Worm (Caenorhabditis elegans) whole organism, L3 larva: ENCODE data around the gene C07A9.13.

Experiments
- ZK546.5 ChIP-seq: sonication (generic microtip); optimal IDR thresholded peaks from 2 replicates; lab custom pipeline; 2017; ENCODE audit warnings: missing biosample characterization, missing genetic modification characterization
- ama-1 ChIP-seq: fragments of 150-350 bp; optimal IDR thresholded peaks from 2 replicates; lab custom pipeline; 2018
- ceh-16 ChIP-seq: sonication (generic microtip); optimal IDR thresholded peaks from 2 replicates; lab custom pipeline; 2017; ENCODE audit warnings: missing biosample characterization, missing genetic modification characterization
- ceh-28 ChIP-seq: fragments of 150-350 bp; optimal IDR thresholded peaks from 2 replicates; lab custom pipeline; 2014; ENCODE audit warnings: missing biosample characterization, missing genetic modification reagents, missing genetic modification characterization
- ceh-82 ChIP-seq: fragments of 150-350 bp; optimal IDR thresholded peaks from 2 replicates; lab custom pipeline; 2014; ENCODE audit warnings: missing biosample characterization, missing genetic modification characterization
- ceh-9 ChIP-seq: sonication (generic microtip); optimal IDR thresholded peaks from 2 replicates; lab custom pipeline; 2018; ENCODE audit warnings: missing biosample characterization, missing genetic modification characterization
- daf-12 ChIP-seq: fragments of 150-350 bp; optimal IDR thresholded peaks from 2 replicates; lab custom pipeline; 2014; ENCODE audit warnings: missing biosample characterization, missing genetic modification reagents, missing genetic modification characterization
- egl-27 ChIP-seq: sonication (generic microtip); optimal IDR thresholded peaks from 4 replicates; lab custom pipeline; 2017; ENCODE audit warnings: missing biosample characterization, missing genetic modification reagents, missing genetic modification characterization
- egl-5 ChIP-seq: fragments of 150-350 bp; optimal IDR thresholded peaks from 2 replicates; lab custom pipeline; 2017; ENCODE audit warnings: missing biosample characterization, missing genetic modification reagents, missing genetic modification characterization, inconsistent platforms
- elt-2 ChIP-seq: sonication (generic microtip); optimal IDR thresholded peaks from 2 replicates; lab custom pipeline; 2016; ENCODE audit warnings: missing genetic modification reagents, mild to moderate bottlenecking, missing genetic modification characterization, missing compliant biosample characterization
- fkh-10 ChIP-seq: sonication (generic microtip); optimal IDR thresholded peaks from 2 replicates; lab custom pipeline; 2017; ENCODE audit warnings: missing biosample characterization, missing genetic modification reagents, missing genetic modification characterization
- fkh-2 ChIP-seq: fragments of 150-350 bp; optimal IDR thresholded peaks from 2 replicates; lab custom pipeline; 2014; ENCODE audit warnings: missing biosample characterization, missing genetic modification reagents, missing genetic modification characterization
- fos-1 ChIP-seq: fragments of 150-350 bp; optimal IDR thresholded peaks from 2 replicates; lab custom pipeline; 2014; ENCODE audit warnings: missing biosample characterization, missing genetic modification characterization
- hmg-11 ChIP-seq: sonication (generic microtip); optimal IDR thresholded peaks from 2 replicates; lab custom pipeline; 2016; ENCODE audit warnings: missing genetic modification characterization, missing compliant biosample characterization
- jun-1 ChIP-seq: fragments of 150-350 bp; optimal IDR thresholded peaks from 2 replicates; lab custom pipeline; 2014; ENCODE audit warnings: missing biosample characterization, missing genetic modification reagents, missing genetic modification characterization
- lin-15B ChIP-seq: fragments of 150-350 bp; optimal IDR thresholded peaks from 2 replicates; lab custom pipeline; 2014; ENCODE audit warnings: missing biosample characterization, missing genetic modification characterization
- lin-39 ChIP-seq: fragments of 150-350 bp; optimal IDR thresholded peaks from 2 replicates; lab custom pipeline; 2018; ENCODE audit warnings: missing biosample characterization, missing genetic modification reagents, missing genetic modification characterization
- mdl-1 ChIP-seq: fragments of 150-350 bp; optimal IDR thresholded peaks from 2 replicates; lab custom pipeline; 2014; ENCODE audit warnings: missing biosample characterization, missing genetic modification characterization
- nfya-1 ChIP-seq: sonication (generic microtip); optimal IDR thresholded peaks from 2 replicates; lab custom pipeline; 2017; ENCODE audit warnings: missing genetic modification characterization, mild to moderate bottlenecking, missing compliant biosample characterization, antibody characterized with exemption, moderate library complexity; ENCODE audit not compliant: insufficient read depth
- nhr-11 ChIP-seq: fragments of 150-350 bp; optimal IDR thresholded peaks from 2 replicates; lab custom pipeline; 2014; ENCODE audit warnings: missing biosample characterization, missing genetic modification characterization
- nhr-12 ChIP-seq: fragments of 150-350 bp; optimal IDR thresholded peaks from 2 replicates; lab custom pipeline; 2014; ENCODE audit warnings: missing biosample characterization, missing genetic modification characterization
- nhr-23 ChIP-seq: fragments of 150-350 bp; optimal IDR thresholded peaks from 2 replicates; lab custom pipeline; 2014; ENCODE audit warnings: missing biosample characterization, missing genetic modification reagents, missing genetic modification characterization
- nhr-67 ChIP-seq: fragments of 150-350 bp; optimal IDR thresholded peaks from 2 replicates; lab custom pipeline; 2014; ENCODE audit warnings: missing biosample characterization, missing genetic modification characterization
- nhr-77 ChIP-seq: fragments of 150-350 bp; optimal IDR thresholded peaks from 2 replicates; lab custom pipeline; 2014; ENCODE audit warnings: missing biosample characterization, missing genetic modification characterization
- pha-4 ChIP-seq: fragments of 150-350 bp; optimal IDR thresholded peaks from 2 replicates; lab custom pipeline; 2014; ENCODE audit warnings: missing biosample characterization, missing genetic modification reagents, missing genetic modification characterization
- pqm-1 ChIP-seq: fragments of 150-350 bp; optimal IDR thresholded peaks from 2 replicates; lab custom pipeline; 2017; ENCODE audit warnings: missing biosample characterization, missing genetic modification characterization, inconsistent platforms
- snpc-4 ChIP-seq: fragments of 150-350 bp; optimal IDR thresholded peaks from 2 replicates; lab custom pipeline; 2014; ENCODE audit warnings: missing biosample characterization, missing genetic modification characterization
- tbx-2 ChIP-seq: sonication (generic microtip); optimal IDR thresholded peaks from 2 replicates; lab custom pipeline; 2016; ENCODE audit warnings: mild to moderate bottlenecking, missing genetic modification characterization, missing compliant biosample characterization
- unc-39 ChIP-seq: sonication (generic microtip); optimal IDR thresholded peaks from 4 replicates; lab custom pipeline; 2017; ENCODE audit warnings: missing biosample characterization, missing genetic modification characterization
- unc-62 ChIP-seq: fragments of 150-350 bp; sonication (generic microtip); optimal IDR thresholded peaks from 4 replicates; lab custom pipeline; 2014; ENCODE audit warnings: missing biosample characterization, missing genetic modification reagents, missing genetic modification characterization
- zag-1 ChIP-seq: fragments of 150-350 bp; optimal IDR thresholded peaks from 2 replicates; lab custom pipeline; 2014; ENCODE audit warnings: missing biosample characterization, missing genetic modification characterization
- ztf-11 ChIP-seq: fragments of 150-350 bp; optimal IDR thresholded peaks from 2 replicates; lab custom pipeline; 2014; ENCODE audit warnings: missing biosample characterization, missing genetic modification characterization

The C07A9.13 gene

DNA sequence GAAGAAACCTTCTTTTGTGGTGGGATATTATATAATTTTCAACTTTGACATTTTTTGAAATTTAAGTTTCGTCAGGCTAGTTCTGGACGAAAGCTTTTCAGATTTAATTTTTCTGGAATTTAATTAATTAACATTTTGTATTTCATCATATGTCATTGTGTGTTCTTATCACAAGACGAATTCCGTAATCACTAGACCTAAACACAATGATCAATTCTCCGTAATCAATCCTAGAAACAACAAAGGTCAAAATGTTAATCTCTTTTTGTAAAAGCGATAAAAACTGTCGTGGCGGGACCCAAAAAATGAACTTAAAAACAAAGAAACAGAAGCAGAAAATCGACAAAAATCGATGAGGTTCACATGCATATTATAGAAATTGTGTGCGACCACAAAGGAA, 33.6 kb upstream of the C07A9.13 start:
- TF ChIP-seq pqm-1 (tag; lab: Kevin White, UChicago) (peak; percentile 28), ztf-11 (no peak), elt-2 (peak; percentile 80)

DNA sequence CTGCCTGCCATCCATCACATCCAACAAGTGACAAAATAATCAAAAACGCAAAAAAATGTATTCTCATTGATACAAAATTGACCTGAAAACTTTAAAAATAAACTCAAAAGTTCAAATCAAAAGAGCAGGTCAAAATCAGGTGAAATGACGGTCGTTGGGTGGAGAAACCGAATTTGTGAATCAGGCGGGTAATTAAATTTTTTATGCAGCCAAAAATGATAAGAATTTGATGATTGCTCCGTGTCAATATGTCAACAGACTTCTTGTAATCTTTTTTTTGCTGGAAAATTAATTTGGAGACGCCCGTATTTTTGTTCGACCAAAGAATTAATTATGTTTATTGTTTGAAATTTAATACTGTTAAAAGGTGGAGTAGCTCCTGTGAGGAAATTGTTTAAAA, 32.8 kb upstream of the C07A9.13 start, which contains the start of gene ncx-6:
ncx-6 (minus strand) TSS at position 88 of the 400 bp plus-strand sequence.
- TF ChIP-seq pqm-1 (tag; lab: Kevin White, UChicago): peak; percentile 0
- TF ChIP-seq ZK546.5 (tag; lab: Kevin White, UChicago): no peak
- TF ChIP-seq elt-2: peak; percentile 76
- TF ChIP-seq nhr-12: no peak
- no peak for TF ChIP-seq nhr-77 (tag; lab: Kevin White, UChicago)

ce11 chrIII:9713182-9713581, 32.1 kb upstream of the C07A9.13 start:
- TF ChIP-seq lin-39 (tag; lab: Kevin White, UChicago): no peak
- no peak for TF ChIP-seq ceh-16
- no peak for TF ChIP-seq fkh-10
- no peak for TF ChIP-seq mdl-1 (tag; lab: Kevin White, UChicago)
- TF ChIP-seq, all 47 proteins: peak for 0

- no peak for TF ChIP-seq fos-1 (tag; lab: Kevin White, UChicago)
- TF ChIP-seq egl-5 (tag; lab: Kevin White, UChicago): no peak
- no peak for TF ChIP-seq ceh-28 (tag; lab: Kevin White, UChicago)
- no peak for TF ChIP-seq unc-62 (GFP tag; lab: Kevin White, UChicago)
- TF ChIP-seq nhr-11 (tag; lab: Kevin White, UChicago): no peak
- TF ChIP-seq nhr-67: no peak
- TF ChIP-seq nhr-23: no peak
- no peak for TF ChIP-seq unc-39 (tag; lab: Kevin White, UChicago)
- TF ChIP-seq tbx-2 (tag; lab: Kevin White, UChicago): no peak
- no peak for TF ChIP-seq fkh-2
- TF ChIP-seq ceh-9 (tag; lab: Kevin White, UChicago): no peak
- no peak for TF ChIP-seq egl-27 (tag; lab: Kevin White, UChicago)
- no peak for TF ChIP-seq nfya-1
- no peak for TF ChIP-seq fkh-10
Observed at ce11 chrIII:9711163-9711562, 30.1 kb upstream of the C07A9.13 start.

DNA sequence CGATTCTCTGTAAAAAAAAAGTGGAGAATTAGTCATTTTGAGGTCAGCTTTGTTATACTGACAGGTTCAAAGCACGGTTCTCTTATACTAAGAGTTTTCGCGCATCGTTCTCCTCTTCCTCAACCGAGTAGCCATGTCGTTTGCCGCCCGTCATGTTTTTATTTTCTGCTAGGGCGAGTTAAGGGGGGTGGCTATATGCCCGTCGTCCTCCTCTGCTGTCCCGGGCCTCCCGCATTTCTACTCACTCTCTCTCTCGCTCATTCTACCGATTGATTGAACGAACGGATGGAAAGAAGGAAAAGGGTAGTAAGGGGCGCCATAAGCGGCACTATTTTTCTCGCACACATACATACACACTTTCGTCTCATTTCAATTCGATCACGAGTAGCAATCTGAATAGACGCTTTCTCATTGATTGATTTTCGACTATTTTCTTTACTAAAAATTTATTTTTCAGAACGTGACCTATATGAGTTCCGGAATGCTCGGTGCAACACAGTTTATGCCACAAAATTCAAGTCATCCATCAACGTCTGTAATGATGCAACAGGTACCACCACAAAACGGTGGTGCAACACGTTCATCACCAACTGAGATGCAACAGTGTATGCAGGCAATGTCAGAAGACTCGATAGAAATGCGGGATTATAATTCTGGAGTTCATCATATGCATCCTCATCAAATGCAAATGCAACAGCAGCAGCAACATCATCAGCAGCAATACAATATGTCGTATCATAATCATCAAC, 24.2 kb upstream of the C07A9.13 start:
- TF ChIP-seq snpc-4 (no peak), nfya-1 (no peak), unc-39 (tag; lab: Kevin White, UChicago) (no peak), egl-5 (tag; lab: Kevin White, UChicago) (peak; percentile 18), lin-39 (tag; lab: Kevin White, UChicago) (peak; percentile 41)

DNA sequence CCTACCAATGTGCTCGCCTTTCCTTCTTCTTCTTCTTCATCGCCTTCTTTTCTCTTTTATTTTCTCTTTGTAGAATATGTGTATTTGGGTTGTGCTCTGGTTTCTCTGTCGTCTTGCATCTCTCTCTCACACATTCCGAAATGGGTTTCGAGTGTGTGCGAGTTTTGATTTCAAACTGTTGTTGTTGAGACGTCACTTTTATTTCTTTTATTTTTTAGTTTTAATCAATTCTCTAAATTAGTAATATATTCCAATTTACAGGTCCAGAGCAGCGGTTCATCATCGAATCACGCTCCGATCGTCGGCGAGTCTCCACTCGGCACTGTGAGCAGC, 23.5 kb upstream of the C07A9.13 start:
- TF ChIP-seq fkh-2: no peak
- no peak for TF ChIP-seq pqm-1 (tag; lab: Kevin White, UChicago)
- TF ChIP-seq nhr-11 (tag; lab: Kevin White, UChicago): no peak
- TF ChIP-seq nfya-1: peak; percentile 22
- TF ChIP-seq daf-12 (tag; lab: Kevin White, UChicago): no peak
- no peak for TF ChIP-seq fkh-10
- TF ChIP-seq elt-2: no peak
- no peak for TF ChIP-seq egl-5 (tag; lab: Kevin White, UChicago)

DNA sequence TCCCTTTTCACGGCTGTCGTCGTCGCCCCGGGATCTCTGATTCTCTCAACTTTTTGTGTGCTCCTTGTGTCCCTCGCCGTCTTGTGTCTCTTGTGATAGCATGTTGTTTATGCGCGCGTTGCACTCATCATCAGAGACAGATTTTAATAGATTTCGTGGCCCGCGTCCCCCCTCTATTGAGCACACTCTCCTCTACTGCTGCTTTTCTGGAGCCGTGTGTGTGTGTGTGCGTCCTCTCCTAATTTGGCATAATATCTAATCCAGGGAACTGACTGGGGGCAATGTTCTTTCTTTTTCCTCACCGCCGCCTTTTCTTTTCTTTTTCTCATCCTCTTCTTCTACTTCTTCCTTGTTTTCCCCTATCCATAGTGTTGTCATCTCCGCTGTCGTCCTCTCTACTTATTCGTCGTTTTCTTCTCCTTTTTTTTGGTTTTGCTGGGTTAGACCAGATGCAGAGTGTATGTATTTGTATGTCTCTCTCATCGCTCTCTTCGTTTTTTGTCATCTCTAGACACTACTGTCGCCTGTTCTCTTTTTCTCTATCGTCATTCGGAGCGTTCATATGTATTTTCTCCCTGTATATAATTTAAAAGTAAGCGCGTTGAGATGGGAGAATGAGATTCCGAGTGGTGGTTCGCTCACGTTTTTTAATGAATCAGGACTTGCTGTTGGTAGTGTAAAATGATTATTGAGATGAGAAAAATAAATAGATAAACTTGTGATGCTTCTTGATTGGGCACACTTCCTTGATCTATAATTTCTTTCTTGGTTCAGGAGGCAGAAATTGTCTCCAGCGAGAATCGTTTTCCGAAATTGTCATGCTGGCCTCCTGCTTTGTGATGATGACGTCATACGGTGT, 22.9 kb upstream of the C07A9.13 start:
- TF ChIP-seq elt-2 (peak; percentile 12), ceh-9 (tag; lab: Kevin White, UChicago) (no peak), tbx-2 (tag; lab: Kevin White, UChicago) (peak; percentile 40), jun-1 (tag; lab: Kevin White, UChicago) (peak; percentile 2), lin-15B (no peak), hmg-11 (tag; lab: Kevin White, UChicago) (peak; percentile 49), lin-39 (tag; lab: Kevin White, UChicago) (peak; percentile 75), nhr-77 (tag; lab: Kevin White, UChicago) (no peak), mdl-1 (tag; lab: Kevin White, UChicago) (peak; percentile 33), nfya-1 (peak; percentile 23), snpc-4 (peak; percentile 3), ZK546.5 (tag; lab: Kevin White, UChicago) (no peak), pha-4 (tag; lab: Kevin White, UChicago) (peak; percentile 40), zag-1 (tag; lab: Kevin White, UChicago) (peak; percentile 20), nhr-23 (peak; percentile 45), ama-1 (lab: Kevin White, UChicago) (peak; percentile 3), ceh-82 (tag; lab: Kevin White, UChicago) (peak; percentile 37)
